Fruit fly (Drosophila melanogaster): ENCODE measurements around the gene Pka-R1.

The Pka-R1 gene

dm6 chr3L:20798325-20798846, 17.5 kb upstream of the Pka-R1 start, which contains the start of the genes CG3698 and tzn (continued):
- peak; percentile 83 for TF ChIP-seq OdsH (GFP tag; optimal IDR thresholded peaks at IDR 0.05)
- no peak for TF ChIP-seq N (GFP tag; optimal IDR thresholded peaks at IDR 0.05)
- peak; percentile 95 for TF ChIP-seq Hr83 (GFP tag; optimal IDR thresholded peaks at IDR 0.05; ENCODE audit: poor library complexity, severe bottlenecking)
- TF ChIP-seq CrebA (GFP tag; optimal IDR thresholded peaks at IDR 0.05; ENCODE audit: borderline replicate concordance): no peak
- no peak for TF ChIP-seq lola (GFP tag; optimal IDR thresholded peaks at IDR 0.05)
- TF ChIP-seq br (GFP tag; optimal IDR thresholded peaks at IDR 0.05): no peak
- TF ChIP-seq brk (GFP tag; optimal IDR thresholded peaks at IDR 0.05): no peak

DNA sequence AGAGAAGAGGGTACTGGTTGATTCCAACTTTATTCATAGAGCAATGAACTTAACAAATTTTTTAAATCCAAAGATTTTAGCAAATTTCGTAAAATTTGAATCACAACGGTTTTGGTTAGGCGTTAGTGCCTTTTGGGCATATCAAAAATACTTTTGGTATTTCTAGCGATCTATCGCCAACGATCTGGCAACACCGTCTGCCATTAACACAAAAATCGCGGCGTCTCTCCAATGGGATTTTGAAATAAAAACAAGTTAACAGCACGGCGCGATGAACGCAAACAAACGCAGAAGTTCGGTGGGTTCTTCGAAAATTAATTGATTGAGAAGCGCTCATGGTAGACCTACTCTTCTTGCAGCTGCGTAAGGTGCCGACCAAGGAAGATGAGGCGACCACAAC, 15.7 kb upstream of the Pka-R1 start, which contains the start of gene Spc105R:
Gene Spc105R (plus strand): TSS at position 203 of the 400 bp plus-strand sequence.
- no peak for TF ChIP-seq Dif (GFP tag; optimal IDR thresholded peaks at IDR 0.05; ENCODE audit: partially characterized antibody)
- TF ChIP-seq rgr (GFP tag; optimal IDR thresholded peaks at IDR 0.05): no peak
- no peak for TF ChIP-seq dl (GFP tag; optimal IDR thresholded peaks at IDR 0.05; ENCODE audit: insufficient read depth in 1 of 2, partially characterized antibody in 2 of 2)
- no peak for TF ChIP-seq N (GFP tag; optimal IDR thresholded peaks at IDR 0.05)
- no peak for TF ChIP-seq jim (GFP tag; optimal IDR thresholded peaks at IDR 0.05)
- no peak for TF ChIP-seq Hnf4 (GFP tag; optimal IDR thresholded peaks at IDR 0.05)
- no peak for TF ChIP-seq Rel (GFP tag; optimal IDR thresholded peaks at IDR 0.05)
- no peak for TF ChIP-seq Rel (tag; optimal IDR thresholded peaks at IDR 0.05)
- no peak for TF ChIP-seq Mio (GFP tag; optimal IDR thresholded peaks at IDR 0.05)
- TF ChIP-seq OdsH (GFP tag; optimal IDR thresholded peaks at IDR 0.05): no peak
- no peak for TF ChIP-seq Hr78 (GFP tag; optimal IDR thresholded peaks at IDR 0.05)
- no peak for TF ChIP-seq h (GFP tag; optimal IDR thresholded peaks at IDR 0.05)
- no peak for TF ChIP-seq pan (optimal IDR thresholded peaks at IDR 0.05)
- TF ChIP-seq foxo (GFP tag; optimal IDR thresholded peaks at IDR 0.05): no peak

dm6 chr3L:20809088-20809999, 6.6 kb upstream of the Pka-R1 start, which contains the start of the genes CG3634 and HIPP1:
CG3634 (minus strand) TSS chr3L:20809272.
HIPP1 (plus strand) TSS chr3L:20809669.
- TF ChIP-seq CrebA (GFP tag; optimal IDR thresholded peaks at IDR 0.05; ENCODE audit: borderline replicate concordance) (no peak), Jra (GFP tag; optimal IDR thresholded peaks at IDR 0.05) (no peak), jim (GFP tag; optimal IDR thresholded peaks at IDR 0.05) (no peak), Sp1 (GFP tag; optimal IDR thresholded peaks at IDR 0.05) (no peak), Hr83 (GFP tag; optimal IDR thresholded peaks at IDR 0.05; ENCODE audit: poor library complexity, severe bottlenecking) (no peak), Myc (optimal IDR thresholded peaks at IDR 0.05) (peak; percentile 34)

dm6 chr3L:20817927-20818326, 2.0 kb downstream of the Pka-R1 start, which contains the start of gene Mst77F:
Mst77F (minus strand) TSS chr3L:20818027.
- TF ChIP-seq GATAd (GFP tag; optimal IDR thresholded peaks at IDR 0.05): no peak
- TF ChIP-seq brk (GFP tag; optimal IDR thresholded peaks at IDR 0.05): no peak
- no peak for TF ChIP-seq woc (GFP tag; optimal IDR thresholded peaks at IDR 0.05)

- no peak for TF ChIP-seq Vsx2 (GFP tag; optimal IDR thresholded peaks at IDR 0.05; ENCODE audit: partially characterized antibody)
- no peak for TF ChIP-seq Hr78 (GFP tag; optimal IDR thresholded peaks at IDR 0.05)
- TF ChIP-seq Jra (GFP tag; optimal IDR thresholded peaks at IDR 0.05): no peak
- TF ChIP-seq lola (GFP tag; optimal IDR thresholded peaks at IDR 0.05): peak; percentile 88
- TF ChIP-seq dl (GFP tag; optimal IDR thresholded peaks at IDR 0.05; ENCODE audit: insufficient read depth in 1 of 2, partially characterized antibody in 2 of 2): peak in 1 of 2 experiments; percentile 39
- TF ChIP-seq fru (GFP tag; optimal IDR thresholded peaks at IDR 0.05): no peak
- no peak for TF ChIP-seq pan (optimal IDR thresholded peaks at IDR 0.05)
- TF ChIP-seq Abd-B (GFP tag; optimal IDR thresholded peaks at IDR 0.05): no peak
- no peak for TF ChIP-seq CG32264 (GFP tag; optimal IDR thresholded peaks at IDR 0.05)
- TF ChIP-seq Dfd (GFP tag; optimal IDR thresholded peaks at IDR 0.05): peak; percentile 98
- no peak for TF ChIP-seq rgr (GFP tag; optimal IDR thresholded peaks at IDR 0.05)
- TF ChIP-seq Dif (GFP tag; optimal IDR thresholded peaks at IDR 0.05; ENCODE audit: partially characterized antibody): no peak
- TF ChIP-seq jim (GFP tag; optimal IDR thresholded peaks at IDR 0.05): no peak
- TF ChIP-seq foxo (GFP tag; optimal IDR thresholded peaks at IDR 0.05): no peak
- TF ChIP-seq sage (GFP tag; optimal IDR thresholded peaks at IDR 0.05): peak; percentile 71
- no peak for TF ChIP-seq Myc (optimal IDR thresholded peaks at IDR 0.05)
Observed at dm6 chr3L:20823206-20823803, 7.4 kb downstream of the Pka-R1 start.
